Fruit fly (Drosophila melanogaster) whole organism, embryonic: ENCODE results near the gene MsrA.
A peak's percentile ranks its signal among the peaks of the same experiment; 100 is the strongest.

ENCODE experiments used
- ATbp ChIP-seq: fragments of 200-800 bp; sonication (Bioruptor generic); optimal IDR thresholded peaks from 2 replicates; lab custom pipeline; 2017; ENCODE audit warnings: missing biosample characterization, mild to moderate bottlenecking, missing genetic modification characterization, missing genetic modification reagents
- CG10321 ChIP-seq: fragments of 200-800 bp; sonication (Bioruptor generic); IDR thresholded peaks from 2 replicates; pipeline ENCODE4 v1.3.6; 2022; ENCODE audit warnings: missing biosample characterization, missing genetic modification characterization
- CG11398 ChIP-seq: fragments of 200-800 bp; sonication (Bioruptor generic); optimal IDR thresholded peaks from 2 replicates; lab custom pipeline; 2016; ENCODE audit warnings: missing biosample characterization, missing genetic modification characterization
- CG11456 ChIP-seq: fragments of 200-800 bp; sonication (Bioruptor generic); IDR thresholded peaks from 3 replicates; pipeline ENCODE4 v1.3.6; 2022; ENCODE audit warnings: missing biosample characterization, missing genetic modification characterization
- CG12236 ChIP-seq: fragments of 200-800 bp; sonication (Bioruptor generic); optimal IDR thresholded peaks from 2 replicates; lab custom pipeline; 2016; ENCODE audit warnings: missing biosample characterization, missing genetic modification characterization
- CG13296 ChIP-seq: fragments of 200-800 bp; sonication (Bioruptor generic); optimal IDR thresholded peaks from 3 replicates; lab custom pipeline; 2018; ENCODE audit warnings: missing biosample characterization, mild to moderate bottlenecking, missing genetic modification characterization
- CG15514 ChIP-seq: fragments of 200-800 bp; sonication (Bioruptor generic); optimal IDR thresholded peaks from 3 replicates; lab custom pipeline; 2017; ENCODE audit warnings: missing biosample characterization, missing genetic modification characterization, mild to moderate bottlenecking, moderate library complexity, missing genetic modification reagents
- CG15696 ChIP-seq: fragments of 200-800 bp; sonication (Bioruptor generic); optimal IDR thresholded peaks from 2 replicates; lab custom pipeline; 2019; ENCODE audit warnings: missing biosample characterization, mild to moderate bottlenecking, missing genetic modification characterization, moderate library complexity
- CG17612 ChIP-seq: fragments of 200-800 bp; sonication (Bioruptor generic); IDR thresholded peaks from 2 replicates; pipeline ENCODE4 v1.3.6; 2022; ENCODE audit warnings: missing biosample characterization, missing genetic modification characterization
- CG17829 ChIP-seq: fragments of 200-800 bp; optimal IDR thresholded peaks from 2 replicates; lab custom pipeline; 2019; ENCODE audit warnings: missing biosample characterization, mild to moderate bottlenecking, missing genetic modification characterization, moderate library complexity
- CG31224 ChIP-seq: fragments of 200-800 bp; sonication (Bioruptor generic); IDR thresholded peaks from 2 replicates; pipeline ENCODE4 v1.3.6; 2022; ENCODE audit warnings: missing biosample characterization, missing genetic modification characterization
- CG42726 ChIP-seq: fragments of 200-800 bp; sonication (Bioruptor generic); IDR thresholded peaks from 2 replicates; pipeline ENCODE4 v1.3.6; 2022; ENCODE audit warnings: missing biosample characterization, missing genetic modification characterization; ENCODE audit not compliant: partially characterized antibody
- CG4282 ChIP-seq: fragments of 200-800 bp; sonication (Bioruptor generic); optimal IDR thresholded peaks from 2 replicates; lab custom pipeline; 2016; ENCODE audit warnings: missing biosample characterization, missing genetic modification characterization
- CG4424 ChIP-seq: fragments of 200-800 bp; sonication (Bioruptor generic); optimal IDR thresholded peaks from 3 replicates; lab custom pipeline; 2016; ENCODE audit warnings: missing biosample characterization, missing genetic modification characterization
- CG4820 ChIP-seq: fragments of 200-800 bp; sonication (Bioruptor generic); optimal IDR thresholded peaks from 3 replicates; lab custom pipeline; 2016; ENCODE audit warnings: missing biosample characterization, missing genetic modification characterization
- CG7786 ChIP-seq: fragments of 200-800 bp; sonication (Bioruptor generic); optimal IDR thresholded peaks from 2 replicates; lab custom pipeline; 2016; ENCODE audit warnings: missing biosample characterization, missing genetic modification characterization
- CG8089 ChIP-seq: fragments of 200-800 bp; sonication (Bioruptor generic); optimal IDR thresholded peaks from 3 replicates; lab custom pipeline; 2016; ENCODE audit warnings: missing biosample characterization, missing genetic modification characterization
- CG8388 ChIP-seq: fragments of 200-800 bp; sonication (Bioruptor generic); optimal IDR thresholded peaks from 2 replicates; lab custom pipeline; 2019; ENCODE audit warnings: missing biosample characterization, mild to moderate bottlenecking, missing genetic modification characterization, moderate library complexity
- CG8944 ChIP-seq: fragments of 200-800 bp; sonication (Bioruptor generic); optimal IDR thresholded peaks from 3 replicates; lab custom pipeline; 2016; ENCODE audit warnings: missing biosample characterization, missing genetic modification characterization
- CG9797 ChIP-seq: fragments of 200-800 bp; sonication (Bioruptor generic); optimal IDR thresholded peaks from 3 replicates; lab custom pipeline; 2018; ENCODE audit warnings: missing biosample characterization, mild to moderate bottlenecking, missing genetic modification characterization
- Chrac-16 ChIP-seq: fragments of 200-800 bp; sonication (Bioruptor generic); optimal IDR thresholded peaks from 3 replicates; lab custom pipeline; 2016; ENCODE audit warnings: missing biosample characterization, missing genetic modification characterization
- CkIIα-i1 ChIP-seq: fragments of 200-800 bp; sonication (Bioruptor generic); IDR thresholded peaks from 2 replicates; pipeline ENCODE4 v1.3.6; 2022; ENCODE audit warnings: missing biosample characterization, missing genetic modification characterization
- GATAe ChIP-seq: fragments of 200-800 bp; sonication (Bioruptor generic); conservative IDR thresholded peaks from 2 replicates; pipeline ENCODE4 v1.3.6; 2022; ENCODE audit warnings: missing biosample characterization, missing genetic modification characterization
- H2.0 ChIP-seq: fragments of 200-800 bp; sonication (Bioruptor generic); IDR thresholded peaks from 2 replicates; pipeline ENCODE4 v1.3.6; 2022; ENCODE audit warnings: missing biosample characterization, missing genetic modification characterization
- HLH54F ChIP-seq: fragments of 200-800 bp; sonication (Bioruptor generic); optimal IDR thresholded peaks from 3 replicates; lab custom pipeline; 2016; ENCODE audit warnings: missing biosample characterization, missing genetic modification characterization
- Kr ChIP-seq: fragments of 200-800 bp; sonication (Bioruptor generic); optimal IDR thresholded peaks from 2 replicates; lab custom pipeline; 2017; ENCODE audit warnings: missing biosample characterization, mild to moderate bottlenecking, missing genetic modification characterization
- MBD-R2 ChIP-seq: fragments of 200-800 bp; sonication (Bioruptor generic); IDR thresholded peaks from 2 replicates; pipeline ENCODE4 v1.3.6; 2022; ENCODE audit warnings: missing biosample characterization, missing genetic modification characterization
- NfI ChIP-seq: fragments of 200-800 bp; sonication (Bioruptor generic); optimal IDR thresholded peaks from 3 replicates; lab custom pipeline; 2018; ENCODE audit warnings: missing biosample characterization, mild to moderate bottlenecking, missing genetic modification characterization, moderate library complexity
- Sin3A ChIP-seq: fragments of >200 bp; optimal IDR thresholded peaks from 2 replicates; lab custom pipeline; 2018
- Sox100B ChIP-seq: fragments of 200-800 bp; sonication (Bioruptor generic); optimal IDR thresholded peaks from 3 replicates; lab custom pipeline; 2018; ENCODE audit warnings: missing biosample characterization, mild to moderate bottlenecking, missing genetic modification characterization
- Sox102F ChIP-seq: fragments of 200-800 bp; sonication (Bioruptor generic); optimal IDR thresholded peaks from 2 replicates; lab custom pipeline; 2018; ENCODE audit warnings: missing biosample characterization, mild to moderate bottlenecking, missing genetic modification characterization, moderate library complexity
- Tbp ChIP-seq: fragments of >200 bp; optimal IDR thresholded peaks from 2 replicates; lab custom pipeline; 2018; ENCODE audit warnings: missing biosample characterization, missing genetic modification characterization
- Vsx1 ChIP-seq: fragments of 200-800 bp; sonication (Bioruptor generic); optimal IDR thresholded peaks from 2 replicates; lab custom pipeline; 2017; ENCODE audit warnings: missing biosample characterization, mild to moderate bottlenecking, missing genetic modification characterization, missing genetic modification reagents
- ap ChIP-seq: fragments of 200-800 bp; sonication (Bioruptor generic); IDR thresholded peaks from 2 replicates; pipeline ENCODE4 v1.3.6; 2022; ENCODE audit warnings: missing biosample characterization, missing genetic modification characterization
- chinmo ChIP-seq: fragments of 200-800 bp; sonication (Bioruptor generic); IDR thresholded peaks from 4 replicates; pipeline ENCODE4 v1.3.6; 2022; ENCODE audit warnings: missing biosample characterization, missing genetic modification characterization; ENCODE audit not compliant: partially characterized antibody
- crp ChIP-seq, 2 experiments: fragments of 200-800 bp; sonication (Bioruptor generic); optimal IDR thresholded peaks; 2 replicates in 1 of 2; 3 replicates in 1 of 2; lab custom pipeline; 2017; ENCODE audit warnings: missing biosample characterization in 2 of 2, missing genetic modification characterization in 2 of 2, mild to moderate bottlenecking in 1 of 2, moderate library complexity in 1 of 2
- emc ChIP-seq: fragments of 200-800 bp; sonication (Bioruptor generic); optimal IDR thresholded peaks from 2 replicates; lab custom pipeline; 2016; ENCODE audit warnings: missing biosample characterization, missing genetic modification characterization
- gsb-n ChIP-seq: fragments of 200-800 bp; sonication (Bioruptor generic); optimal IDR thresholded peaks from 3 replicates; lab custom pipeline; 2018; ENCODE audit warnings: missing biosample characterization, mild to moderate bottlenecking, missing genetic modification characterization
- hkb ChIP-seq, 2 experiments: fragments of 200-800 bp in 1 of 2; fragments of >200 bp in 1 of 2; sonication (Bioruptor generic) in 1 of 2; IDR thresholded peaks in 1 of 2; optimal IDR thresholded peaks in 1 of 2; 2 replicates each; pipeline versions ENCODE4 v1.3.6 to Lab custom; 2017 to 2022; ENCODE audit warnings: missing biosample characterization in 1 of 2, missing genetic modification characterization in 1 of 2
- jumu ChIP-seq: fragments of 200-800 bp; sonication (Bioruptor generic); optimal IDR thresholded peaks from 3 replicates; lab custom pipeline; 2016; ENCODE audit warnings: missing biosample characterization, missing genetic modification characterization
- mld ChIP-seq: fragments of 200-800 bp; sonication (Bioruptor generic); IDR thresholded peaks from 3 replicates; pipeline ENCODE4 v1.3.6; 2022; ENCODE audit warnings: missing biosample characterization, missing genetic modification characterization; ENCODE audit not compliant: partially characterized antibody
- nerfin-1 ChIP-seq: fragments of 200-800 bp; sonication (Bioruptor generic); optimal IDR thresholded peaks from 3 replicates; lab custom pipeline; 2019; ENCODE audit warnings: missing biosample characterization, mild to moderate bottlenecking, missing genetic modification characterization, moderate library complexity
- pnt ChIP-seq: fragments of 200-800 bp; sonication (Bioruptor generic); optimal IDR thresholded peaks from 3 replicates; lab custom pipeline; 2016; ENCODE audit warnings: missing biosample characterization, missing genetic modification characterization
- prd ChIP-seq, 3 experiments: fragments of >200 bp in 2 of 3; fragments of 200-800 bp in 1 of 3; sonication (Bioruptor generic) in 1 of 3; optimal IDR thresholded peaks in 2 of 3; IDR thresholded peaks in 1 of 3; 2 replicates in 2 of 3; 3 replicates in 1 of 3; pipeline versions ENCODE4 v1.3.6 to Lab custom; 2017 to 2022; ENCODE audit warnings: missing biosample characterization in 1 of 3, missing genetic modification characterization in 1 of 3
- sr ChIP-seq: fragments of 200-800 bp; sonication (Bioruptor generic); IDR thresholded peaks from 3 replicates; pipeline ENCODE4 v1.3.6; 2022; ENCODE audit warnings: missing biosample characterization, missing genetic modification characterization
- tio ChIP-seq: fragments of 200-800 bp; sonication (Bioruptor generic); optimal IDR thresholded peaks from 2 replicates; lab custom pipeline; 2017; ENCODE audit warnings: missing biosample characterization, missing genetic modification characterization, inconsistent platforms
- wek ChIP-seq: fragments of 200-800 bp; sonication (Bioruptor generic); optimal IDR thresholded peaks from 3 replicates; lab custom pipeline; 2018; ENCODE audit warnings: missing biosample characterization, mild to moderate bottlenecking, missing genetic modification characterization, moderate library complexity

The MsrA gene

dm6 chr3L:15485302-15485701, 25.6 kb upstream of the MsrA start, which contains the start of gene Ran-like (continued):
- no peak for TF ChIP-seq prd (optimal IDR thresholded peaks at IDR 0.05; lab: Kevin White, UChicago)
- TF ChIP-seq prd (GFP tag; IDR thresholded peaks at IDR 0.05; lab: Robert Waterston, UW) = no peak

DNA sequence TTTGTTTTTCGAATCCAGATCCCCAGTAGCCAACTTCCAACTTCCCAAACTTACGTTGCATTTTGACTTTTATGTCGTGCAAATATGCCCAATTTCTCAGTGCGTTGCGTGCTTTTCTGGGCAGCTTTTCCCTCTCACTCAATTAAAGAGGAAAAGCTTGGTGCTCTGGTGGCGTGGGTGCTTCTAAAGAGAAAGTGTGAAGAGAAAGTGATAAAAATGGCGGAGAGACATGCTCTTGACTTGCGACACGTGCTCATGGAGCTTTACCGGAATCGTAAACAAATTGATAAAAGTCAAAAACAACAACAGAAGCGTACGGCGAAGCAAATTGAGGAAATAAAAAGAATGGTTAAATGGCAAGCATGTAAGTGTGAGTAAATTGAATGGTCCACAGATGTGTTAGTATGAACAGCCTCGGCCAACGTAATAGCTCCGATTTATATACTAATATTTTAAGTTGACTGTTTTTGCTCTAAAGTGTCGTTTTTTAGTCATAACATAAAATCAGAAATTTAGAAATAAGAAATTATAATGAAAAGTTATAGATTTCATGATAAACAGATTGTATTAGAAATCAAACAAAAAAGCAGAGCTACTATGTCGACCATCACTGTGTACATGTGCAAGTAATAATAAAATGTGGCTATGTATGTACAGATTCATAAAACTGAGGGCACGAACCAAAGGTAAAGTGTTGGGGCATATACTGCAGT, 16.8 kb upstream of the MsrA start:
- TF ChIP-seq gsb-n (tag; lab: Kevin White, UChicago) (no peak), CG7786 (GFP tag; lab: Kevin White, UChicago) (no peak), wek (GFP tag; lab: Kevin White, UChicago) (no peak), CG8944 (GFP tag; lab: Kevin White, UChicago) (no peak), CG9797 (GFP tag; lab: Kevin White, UChicago) (no peak), Vsx1 (no peak), CkIIα-i1 (GFP tag; lab: Robert Waterston, UW) (no peak), sr (peak; percentile 53; the same call in 2 of the 3 replicates), Sin3A (lab: Kevin White, UChicago) (no peak), NfI (GFP tag; lab: Kevin White, UChicago) (no peak), ap (0 out of 2 replicates have a peak, but pooled peaks have one; percentile 37), CG4424 (GFP tag; lab: Kevin White, UChicago) (peak; percentile 29), CG4820 (GFP tag; lab: Kevin White, UChicago) (peak; percentile 50), CG11398 (GFP tag; lab: Kevin White, UChicago) (no peak), CG15514 (GFP tag; lab: Kevin White, UChicago) (no peak), CG11456 (GFP tag; lab: Robert Waterston, UW) (no peak), CG12236 (GFP tag; lab: Kevin White, UChicago) (no peak), Chrac-16 (GFP tag; lab: Kevin White, UChicago) (no peak), CG15696 (tag; lab: Kevin White, UChicago) (no peak), nerfin-1 (no peak), CG17829 (no peak), hkb (optimal IDR thresholded peaks at IDR 0.05; lab: Kevin White, UChicago) (no peak), hkb (GFP tag; IDR thresholded peaks at IDR 0.05; lab: Robert Waterston, UW) (peak; percentile 44), CG8388 (GFP tag; lab: Kevin White, UChicago) (peak; percentile 21), ATbp (GFP tag; lab: Kevin White, UChicago) (peak; percentile 40), CG10321 (GFP tag; lab: Robert Waterston, UW) (no peak), chinmo (GFP tag; lab: Robert Waterston, UW) (0 out of 4 replicates have a peak, but pooled peaks have one; percentile 12), pnt (GFP tag; lab: Kevin White, UChicago) (no peak), GATAe (GFP tag; lab: Robert Waterston, UW) (no peak), emc (GFP tag; lab: Kevin White, UChicago) (no peak), Sox100B (peak; percentile 65), CG31224 (no peak), CG13296 (GFP tag; lab: Kevin White, UChicago) (no peak), crp (GFP tag; optimal IDR thresholded peaks at IDR 0.05; lab: Kevin White, UChicago) (no peak), CG8089 (GFP tag; lab: Kevin White, UChicago) (no peak), jumu (GFP tag; lab: Kevin White, UChicago) (no peak), CG17612 (GFP tag; lab: Robert Waterston, UW) (no peak), H2.0 (GFP tag; lab: Robert Waterston, UW) (no peak), mld (GFP tag; lab: Robert Waterston, UW) (no peak), CG4282 (GFP tag; lab: Kevin White, UChicago) (no peak), HLH54F (GFP tag; lab: Kevin White, UChicago) (no peak), Kr (GFP tag; lab: Kevin White, UChicago) (no peak), Tbp (GFP tag; lab: Kevin White, UChicago) (no peak), tio (GFP tag; lab: Kevin White, UChicago) (no peak), Sox102F (peak; percentile 42), CG42726 (GFP tag; lab: Robert Waterston, UW) (no peak), MBD-R2 (GFP tag; lab: Robert Waterston, UW) (no peak; the same call in 1 of the 2 replicates)
